Fruit fly (Drosophila melanogaster): Measurements from ENCODE around the gene CG11686.

The CG11686 gene

dm6 chr3R:13258696-13259567, 1.2 kb upstream of the CG11686 start, which contains the start of gene Ace (continued):
- TF ChIP-seq CG10431 (GFP tag; optimal IDR thresholded peaks at IDR 0.05) (no peak), CG9437 (GFP tag; optimal IDR thresholded peaks at IDR 0.05) (no peak), CG10462 (GFP tag; optimal IDR thresholded peaks at IDR 0.05) (no peak), kah (GFP tag; optimal IDR thresholded peaks at IDR 0.05) (no peak), CG33557 (GFP tag; optimal IDR thresholded peaks at IDR 0.05) (no peak), aop (GFP tag; IDR thresholded peaks at IDR 0.05) (no peak), pros (GFP tag; optimal IDR thresholded peaks at IDR 0.05) (no peak), Dip2 (GFP tag; IDR thresholded peaks at IDR 0.05) (no peak), pzg (GFP tag; optimal IDR thresholded peaks at IDR 0.05) (no peak), Hsf (GFP tag; optimal IDR thresholded peaks at IDR 0.05) (no peak), CG2202 (tag; optimal IDR thresholded peaks at IDR 0.05) (no peak), CG9876 (GFP tag; optimal IDR thresholded peaks at IDR 0.05) (no peak), chn (GFP tag; optimal IDR thresholded peaks at IDR 0.05) (no peak)

- peak; percentile 72 for TF ChIP-seq grn (GFP tag; optimal IDR thresholded peaks at IDR 0.05)
- TF ChIP-seq B-H2 (GFP tag; optimal IDR thresholded peaks at IDR 0.05), result no peak
- TF ChIP-seq ind (GFP tag; optimal IDR thresholded peaks at IDR 0.05), result no peak
- no peak for TF ChIP-seq CG12769 (tag; optimal IDR thresholded peaks at IDR 0.05)
- TF ChIP-seq CG7987 (GFP tag; optimal IDR thresholded peaks at IDR 0.05), result no peak
- no peak for TF ChIP-seq D19B (GFP tag; optimal IDR thresholded peaks at IDR 0.05)
- 0 out of 2 replicates have a peak, but pooled peaks have one; percentile 22 for TF ChIP-seq CG11247 (GFP tag; IDR thresholded peaks at IDR 0.05)
- TF ChIP-seq tio (GFP tag; optimal IDR thresholded peaks at IDR 0.05), result no peak
- TF ChIP-seq CG8388 (GFP tag; optimal IDR thresholded peaks at IDR 0.05), result no peak
- TF ChIP-seq HHEX (GFP tag; optimal IDR thresholded peaks at IDR 0.05), result no peak
- TF ChIP-seq CG10462 (GFP tag; optimal IDR thresholded peaks at IDR 0.05), result no peak
- no peak for TF ChIP-seq pum (GFP tag; optimal IDR thresholded peaks at IDR 0.05)
- TF ChIP-seq caup (GFP tag; optimal IDR thresholded peaks at IDR 0.05; ENCODE audit: severe bottlenecking), result no peak
- no peak for TF ChIP-seq CG9727 (GFP tag; optimal IDR thresholded peaks at IDR 0.05)
- no peak for TF ChIP-seq CG32767 (GFP tag; IDR thresholded peaks at IDR 0.05)
- TF ChIP-seq CG9932 (GFP tag; IDR thresholded peaks at IDR 0.05), result 0 out of 2 replicates have a peak, but pooled peaks have one; percentile 18
- peak; percentile 25 for TF ChIP-seq sug (tag; optimal IDR thresholded peaks at IDR 0.05)
- TF ChIP-seq CG14050 (GFP tag; IDR thresholded peaks at IDR 0.05), result no peak
- no peak for TF ChIP-seq odd (GFP tag; optimal IDR thresholded peaks at IDR 0.05)
- TF ChIP-seq Hsf (GFP tag; optimal IDR thresholded peaks at IDR 0.05), result no peak
- TF ChIP-seq phol (tag; optimal IDR thresholded peaks at IDR 0.05), result no peak
- no peak for TF ChIP-seq Oaz (GFP tag; IDR thresholded peaks at IDR 0.05)
- TF ChIP-seq repo (GFP tag; optimal IDR thresholded peaks at IDR 0.05), result no peak
- no peak for TF ChIP-seq Oli (tag; optimal IDR thresholded peaks at IDR 0.05)
- TF ChIP-seq MTF-1 (GFP tag; optimal IDR thresholded peaks at IDR 0.05; ENCODE audit: borderline replicate concordance), result no peak
- TF ChIP-seq CG18599 (GFP tag; optimal IDR thresholded peaks at IDR 0.05), result no peak
- no peak for TF ChIP-seq pzg (GFP tag; optimal IDR thresholded peaks at IDR 0.05)
- peak; percentile 27; the same call in 1 of the 2 replicates for TF ChIP-seq NFAT (GFP tag; IDR thresholded peaks at IDR 0.05)
- no peak for TF ChIP-seq lov (optimal IDR thresholded peaks at IDR 0.05)
- TF ChIP-seq lov (GFP tag; IDR thresholded peaks at IDR 0.05), result 0 out of 3 replicates have a peak, but pooled peaks have one; percentile 21
- TF ChIP-seq CG30431 (GFP tag; optimal IDR thresholded peaks at IDR 0.05), result no peak
- TF ChIP-seq CG5245 (GFP tag; optimal IDR thresholded peaks at IDR 0.05), result no peak
- TF ChIP-seq Med (GFP tag), result peak; percentile 1
- TF ChIP-seq D19A (tag; optimal IDR thresholded peaks at IDR 0.05), result no peak
- TF ChIP-seq Hr78 (GFP tag; optimal IDR thresholded peaks at IDR 0.05), result no peak
- no peak for TF ChIP-seq CG8765 (GFP tag; IDR thresholded peaks at IDR 0.05)
- no peak for TF ChIP-seq CG14965 (GFP tag; optimal IDR thresholded peaks at IDR 0.05; ENCODE audit: borderline replicate concordance)
Measured at dm6 chr3R:13261706-13262105, 1.6 kb downstream of the CG11686 start.

Data from whole organism, embryonic.